Worm (Caenorhabditis elegans): ENCODE results near the gene F23A7.5.

The F23A7.5 gene

ce11 chrX:16271147-16271546, 42.4 kb downstream of the F23A7.5 start (continued):
- TF ChIP-seq ZK337.2 (GFP tag; IDR thresholded peaks at IDR 0.05), result peak; percentile 46; the same call in 1 of the 2 replicates
- TF ChIP-seq nhr-41 (GFP tag; IDR thresholded peaks at IDR 0.05), result peak; percentile 34; the same call in 1 of the 2 replicates
- no peak for TF ChIP-seq daf-12 (tag; optimal IDR thresholded peaks at IDR 0.05)
- TF ChIP-seq hlh-30 (tag; optimal IDR thresholded peaks at IDR 0.05; ENCODE audit: insufficient read depth), result peak; percentile 50
- 0 out of 2 replicates have a peak, but pooled peaks have one; percentile 52 for TF ChIP-seq Y48G9A.11 (GFP tag; IDR thresholded peaks at IDR 0.05)
- peak; percentile 68; the same call in 1 of the 2 replicates for TF ChIP-seq F26F4.8 (GFP tag; conservative IDR thresholded peaks at IDR 0.05)
- peak; percentile 43 for TF ChIP-seq dmd-6 (GFP tag; IDR thresholded peaks at IDR 0.05)
- TF ChIP-seq mes-2 (tag; optimal IDR thresholded peaks at IDR 0.05; ENCODE audit: poor library complexity, severe bottlenecking), result peak; percentile 65
- no peak for TF ChIP-seq ama-1 (optimal IDR thresholded peaks at IDR 0.05)
- TF ChIP-seq duxl-1 (tag; optimal IDR thresholded peaks at IDR 0.05; ENCODE audit: poor library complexity), result peak; percentile 53
- TF ChIP-seq nhr-42 (GFP tag; IDR thresholded peaks at IDR 0.05), result no peak
- TF ChIP-seq arid-1 (GFP tag; conservative IDR thresholded peaks at IDR 0.05), result peak; percentile 80
- TF ChIP-seq lim-7 (GFP tag; IDR thresholded peaks at IDR 0.05), result peak; percentile 86
- TF ChIP-seq pha-4 (GFP tag; IDR thresholded peaks at IDR 0.05), result peak; percentile 79; the same call in 1 of the 2 replicates
- TF ChIP-seq pha-4 (tag; optimal IDR thresholded peaks at IDR 0.05), result no peak
- TF ChIP-seq F10B5.3 (tag; optimal IDR thresholded peaks at IDR 0.05), result no peak
- TF ChIP-seq mdt-29 (GFP tag; IDR thresholded peaks at IDR 0.05), result no peak
- 0 out of 2 replicates have a peak, but pooled peaks have one; percentile 51 for TF ChIP-seq zip-11 (GFP tag; IDR thresholded peaks at IDR 0.05)
- no peak for TF ChIP-seq T20F7.1 (GFP tag; optimal IDR thresholded peaks at IDR 0.05)
- peak; percentile 49 for TF ChIP-seq lir-3 (tag; optimal IDR thresholded peaks at IDR 0.05)
- TF ChIP-seq egl-27 (tag; optimal IDR thresholded peaks at IDR 0.05), result no peak
- TF ChIP-seq madf-5 (GFP tag; IDR thresholded peaks at IDR 0.05), result peak in 1 of 2 experiments; percentile 73; a peak in 1 of 4 replicates
- TF ChIP-seq ceh-32 (tag; optimal IDR thresholded peaks at IDR 0.05; ENCODE audit: poor library complexity), result no peak
- TF ChIP-seq F37D6.2 (tag; optimal IDR thresholded peaks at IDR 0.05), result peak; percentile 11
- peak; percentile 47; the same call in 1 of the 2 replicates for TF ChIP-seq madf-9 (GFP tag; conservative IDR thresholded peaks at IDR 0.05)
- TF ChIP-seq ceh-44 (GFP tag; IDR thresholded peaks at IDR 0.05), result peak; percentile 51; the same call in 1 of the 2 replicates
- no peak for TF ChIP-seq mdl-1 (tag; optimal IDR thresholded peaks at IDR 0.05)
- peak; percentile 27 for TF ChIP-seq nhr-28 (tag; optimal IDR thresholded peaks at IDR 0.05)
- TF ChIP-seq nhr-11 (tag; optimal IDR thresholded peaks at IDR 0.05), result no peak
- peak; percentile 53; the same call in 1 of the 2 replicates for TF ChIP-seq tra-1 (GFP tag; IDR thresholded peaks at IDR 0.05)
- TF ChIP-seq hif-1 (tag; optimal IDR thresholded peaks at IDR 0.05), result peak in 1 of 2 experiments; percentile 4
- no peak for TF ChIP-seq daf-8 (GFP tag; IDR thresholded peaks at IDR 0.05)
- no peak for TF ChIP-seq jun-1 (tag; optimal IDR thresholded peaks at IDR 0.05)
- TF ChIP-seq unc-130 (GFP tag; optimal IDR thresholded peaks at IDR 0.05), result no peak
- no peak for TF ChIP-seq nhr-77 (tag; optimal IDR thresholded peaks at IDR 0.05)
- TF ChIP-seq nhr-25 (tag; optimal IDR thresholded peaks at IDR 0.05; ENCODE audit: borderline replicate concordance, insufficient read depth), result no peak
- TF ChIP-seq dpl-1 (GFP tag; optimal IDR thresholded peaks at IDR 0.05), result peak; percentile 4
- no peak for TF ChIP-seq fos-1 (tag; optimal IDR thresholded peaks at IDR 0.05)
- TF ChIP-seq vab-7 (GFP tag; IDR thresholded peaks at IDR 0.05), result peak; percentile 86
- no peak for TF ChIP-seq attf-4 (tag; optimal IDR thresholded peaks at IDR 0.05)
- no peak for TF ChIP-seq lin-39 (tag; optimal IDR thresholded peaks at IDR 0.05)
- 0 out of 2 replicates have a peak, but pooled peaks have one; percentile 61 for TF ChIP-seq daf-19 (GFP tag; conservative IDR thresholded peaks at IDR 0.05)
- no peak; the same call in 1 of the 2 replicates for TF ChIP-seq dmd-9 (GFP tag; IDR thresholded peaks at IDR 0.05)
- TF ChIP-seq skn-1 (tag; optimal IDR thresholded peaks at IDR 0.05), result no peak
- peak; percentile 75 for TF ChIP-seq snpc-1.2 (GFP tag; IDR thresholded peaks at IDR 0.05)
- TF ChIP-seq F49E8.2 (tag; optimal IDR thresholded peaks at IDR 0.05; ENCODE audit: borderline replicate concordance), result peak; percentile 15
- TF ChIP-seq D1046.2 (GFP tag; IDR thresholded peaks at IDR 0.05), result no peak
- peak; percentile 42 for TF ChIP-seq lin-13 (GFP tag; optimal IDR thresholded peaks at IDR 0.05)
- TF ChIP-seq ceh-62 (tag; optimal IDR thresholded peaks at IDR 0.05), result no peak
- TF ChIP-seq ctbp-1 (GFP tag; IDR thresholded peaks at IDR 0.05), result peak; percentile 63
